Worm (Caenorhabditis elegans): ENCODE results near the gene Y49F6B.9.
"Not testable (repeated sequence)": the region's sequence is repeated elsewhere in the genome, so short reads cannot be mapped to it uniquely, and the experiment has no call there.

Gene Y49F6B.9

DNA sequence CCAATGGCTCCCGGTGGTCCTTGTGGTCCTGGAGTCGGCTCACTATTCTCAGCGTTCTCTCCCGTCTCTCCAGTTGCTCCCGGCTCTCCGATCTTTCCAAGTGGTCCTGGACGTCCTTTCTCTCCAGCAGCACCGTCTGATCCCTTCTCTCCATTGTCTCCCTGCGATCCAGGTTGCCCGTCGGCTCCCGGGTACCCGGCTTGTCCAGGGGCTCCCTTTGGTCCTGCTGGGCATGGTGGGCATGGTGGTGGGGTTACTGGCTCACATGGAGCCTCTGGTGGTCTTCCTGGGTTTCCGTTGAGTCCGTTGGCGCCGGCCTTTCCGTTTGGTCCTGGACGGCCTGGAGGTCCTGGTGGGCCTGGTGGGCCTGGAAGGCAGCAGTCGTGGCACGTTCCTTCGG is 1.2 kb upstream of the Y49F6B.9 start:
- TF ChIP-seq nhr-12 (tag; optimal IDR thresholded peaks at IDR 0.05), result no peak
- TF ChIP-seq mab-5 (tag; optimal IDR thresholded peaks at IDR 0.05), result no peak
- no peak for TF ChIP-seq ham-2 (GFP tag; optimal IDR thresholded peaks at IDR 0.05)
- no peak for TF ChIP-seq tbx-8 (GFP tag; optimal IDR thresholded peaks at IDR 0.05)
- no peak for TF ChIP-seq elt-3 (tag; optimal IDR thresholded peaks at IDR 0.05)
- TF ChIP-seq M03D4.4 (tag; optimal IDR thresholded peaks at IDR 0.05), result no peak
- no peak for TF ChIP-seq sem-2 (GFP tag; optimal IDR thresholded peaks at IDR 0.05)
- no peak for TF ChIP-seq snpc-4 (tag; optimal IDR thresholded peaks at IDR 0.05)
- no peak for TF ChIP-seq lsy-2 (tag; optimal IDR thresholded peaks at IDR 0.05)
- no peak for TF ChIP-seq ces-1 (GFP tag; optimal IDR thresholded peaks at IDR 0.05)
- TF ChIP-seq blmp-1 (tag; optimal IDR thresholded peaks at IDR 0.05), result no peak
- TF ChIP-seq drap-1 (GFP tag; optimal IDR thresholded peaks at IDR 0.05), result no peak
- TF ChIP-seq sptf-1 (tag; optimal IDR thresholded peaks at IDR 0.05), result no peak
- TF ChIP-seq unc-39 (tag; optimal IDR thresholded peaks at IDR 0.05), result no peak

DNA sequence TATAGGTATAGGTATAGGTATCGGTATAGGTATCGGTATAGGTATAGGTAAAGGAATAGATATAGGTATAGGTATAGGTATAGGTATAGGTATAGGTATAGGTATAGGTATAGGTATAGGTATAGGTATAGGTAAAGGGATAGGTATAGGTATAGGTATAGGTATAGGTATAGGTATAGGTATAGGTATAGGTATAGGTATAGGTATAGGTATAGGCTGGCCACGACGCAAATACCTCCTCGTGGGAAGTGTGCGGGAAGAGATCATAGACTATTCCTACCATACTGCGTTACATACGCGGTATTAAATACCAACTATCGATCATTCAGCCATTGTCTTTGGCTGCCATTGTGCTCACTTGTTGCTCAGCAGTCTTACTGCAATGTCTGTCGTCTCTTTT is 8.4 kb downstream of the Y49F6B.9 start, which contains the start of gene fbxb-112:
Gene fbxb-112, plus strand, starts transcription at position 301 of the 400 bp plus-strand sequence.
- not testable (repeated sequence) for TF ChIP-seq mab-5, nhr-28, elt-3 (tag; optimal IDR thresholded peaks at IDR 0.05)

DNA sequence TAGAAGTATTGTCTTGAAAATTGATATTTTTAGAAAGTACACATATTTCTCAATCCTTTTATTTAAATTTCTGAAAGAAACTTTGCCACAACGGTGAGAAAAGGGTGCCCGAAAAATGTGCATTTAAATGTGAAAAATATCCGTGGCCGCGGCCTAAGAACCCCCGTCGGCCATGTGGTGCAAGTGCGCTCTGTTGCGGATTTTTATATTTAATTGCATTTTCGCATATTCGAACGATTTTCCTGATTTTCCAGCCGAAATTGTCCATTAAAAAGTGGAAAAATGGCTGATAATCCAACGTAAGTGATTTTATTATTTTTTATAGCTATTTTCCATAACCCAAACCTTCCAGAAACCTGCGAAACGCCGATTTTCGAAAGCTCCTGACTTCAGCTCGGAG is 17.0 kb downstream of the Y49F6B.9 start, which contains the start of gene smu-2:
Gene smu-2, plus strand, starts transcription at position 178 of the 400 bp plus-strand sequence.
- TF ChIP-seq mab-5 (tag; optimal IDR thresholded peaks at IDR 0.05) (peak; percentile 55), elt-1 (tag; optimal IDR thresholded peaks at IDR 0.05; ENCODE audit: borderline replicate concordance, insufficient read depth) (no peak), unc-39 (tag; optimal IDR thresholded peaks at IDR 0.05) (no peak), ceh-43 (GFP tag; optimal IDR thresholded peaks at IDR 0.05) (peak; percentile 7), ham-2 (GFP tag; optimal IDR thresholded peaks at IDR 0.05) (no peak), ceh-83 (GFP tag; optimal IDR thresholded peaks at IDR 0.05) (no peak), mls-2 (tag; optimal IDR thresholded peaks at IDR 0.05) (no peak), lin-13 (tag; optimal IDR thresholded peaks at IDR 0.05) (no peak), lsy-2 (tag; optimal IDR thresholded peaks at IDR 0.05) (peak; percentile 39), sem-2 (GFP tag; optimal IDR thresholded peaks at IDR 0.05) (no peak), mep-1 (tag; optimal IDR thresholded peaks at IDR 0.05) (peak; percentile 49), unc-62 (GFP tag; optimal IDR thresholded peaks at IDR 0.05) (no peak), sptf-1 (tag; optimal IDR thresholded peaks at IDR 0.05) (peak; percentile 75), elt-3 (tag; optimal IDR thresholded peaks at IDR 0.05) (no peak), lin-32 (GFP tag; optimal IDR thresholded peaks at IDR 0.05) (peak; percentile 16), ces-1 (GFP tag; optimal IDR thresholded peaks at IDR 0.05) (peak; percentile 97), hlh-1 (tag; optimal IDR thresholded peaks at IDR 0.05) (no peak), cnd-1 (tag; optimal IDR thresholded peaks at IDR 0.05) (peak; percentile 20)

DNA sequence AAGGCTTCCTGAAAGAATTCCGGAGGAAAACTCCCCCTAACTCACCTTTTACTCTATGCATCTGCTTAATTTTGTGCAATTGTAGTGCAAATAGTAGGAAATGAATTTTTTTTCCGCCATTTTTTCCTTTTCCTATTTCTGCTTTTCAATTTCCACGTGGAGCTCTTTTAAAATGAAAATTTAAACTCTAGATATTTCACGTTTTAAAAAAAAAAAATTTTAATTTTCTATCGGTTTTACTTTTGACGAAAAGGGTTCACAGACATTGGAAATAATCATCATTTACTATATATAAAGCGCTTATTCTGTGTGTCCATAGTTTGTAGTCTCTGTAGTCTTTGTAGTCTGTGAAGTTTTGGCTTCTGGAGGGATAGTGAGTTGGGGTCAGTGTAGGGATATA is 17.6 kb downstream of the Y49F6B.9 start, which contains the start of gene Y49F6B.8:
Gene Y49F6B.8, minus strand, starts transcription at position 101 of the 400 bp plus-strand sequence.
- TF ChIP-seq cnd-1 (tag; optimal IDR thresholded peaks at IDR 0.05) (no peak), pha-4 (tag; optimal IDR thresholded peaks at IDR 0.05) (no peak), tbx-8 (GFP tag; optimal IDR thresholded peaks at IDR 0.05) (no peak), nhr-76 (tag; optimal IDR thresholded peaks at IDR 0.05) (no peak), blmp-1 (tag; optimal IDR thresholded peaks at IDR 0.05) (no peak), drap-1 (GFP tag; optimal IDR thresholded peaks at IDR 0.05) (no peak), mep-1 (tag; optimal IDR thresholded peaks at IDR 0.05) (no peak), mls-2 (tag; optimal IDR thresholded peaks at IDR 0.05) (no peak), ham-2 (GFP tag; optimal IDR thresholded peaks at IDR 0.05) (no peak)

- TF ChIP-seq pha-4 (tag; optimal IDR thresholded peaks at IDR 0.05) (no peak), M03D4.4 (tag; optimal IDR thresholded peaks at IDR 0.05) (no peak), nhr-12 (tag; optimal IDR thresholded peaks at IDR 0.05) (no peak), elt-1 (tag; optimal IDR thresholded peaks at IDR 0.05; ENCODE audit: borderline replicate concordance, insufficient read depth) (no peak), ces-1 (GFP tag; optimal IDR thresholded peaks at IDR 0.05) (no peak), ztf-11 (tag; optimal IDR thresholded peaks at IDR 0.05) (no peak)
Measured at ce11 chrII:3477171-3477570, 22.0 kb downstream of the Y49F6B.9 start, which contains the start of gene fbxb-104. Gene fbxb-104, minus strand, starts transcription at chrII:3477271.

- no peak for TF ChIP-seq lin-32 (GFP tag; optimal IDR thresholded peaks at IDR 0.05)
- TF ChIP-seq ceh-83 (GFP tag; optimal IDR thresholded peaks at IDR 0.05), result no peak
- no peak for TF ChIP-seq elt-1 (tag; optimal IDR thresholded peaks at IDR 0.05; ENCODE audit: borderline replicate concordance, insufficient read depth)
- no peak for TF ChIP-seq nhr-12 (tag; optimal IDR thresholded peaks at IDR 0.05)
- TF ChIP-seq M03D4.4 (tag; optimal IDR thresholded peaks at IDR 0.05), result no peak
- no peak for TF ChIP-seq mab-5 (tag; optimal IDR thresholded peaks at IDR 0.05)
- no peak for TF ChIP-seq nhr-76 (tag; optimal IDR thresholded peaks at IDR 0.05)
Measured at ce11 chrII:3476536-3476935, 22.7 kb downstream of the Y49F6B.9 start.
